Worm (Caenorhabditis elegans) whole organism, midembryonic: ENCODE data around the gene hecw-1.

Experiments used
- T22C8.4 ChIP-seq: fragments of 200-800 bp; sonication (Bioruptor generic); IDR thresholded peaks from 2 replicates; pipeline ENCODE4 v1.3.6; 2022; ENCODE audit warnings: missing genetic modification characterization, missing compliant biosample characterization
- cog-1 ChIP-seq: sonication (generic microtip); optimal IDR thresholded peaks from 2 replicates; lab custom pipeline; 2016; ENCODE audit warnings: missing genetic modification characterization, missing compliant biosample characterization
- flt-1 ChIP-seq: fragments of 200-800 bp; sonication (Bioruptor generic); IDR thresholded peaks from 2 replicates; pipeline ENCODE4 v1.3.6; 2022; ENCODE audit warnings: missing genetic modification characterization, missing compliant biosample characterization
- klf-2 ChIP-seq: fragments of 200-800 bp; sonication (Bioruptor generic); conservative IDR thresholded peaks from 2 replicates; pipeline ENCODE4 v1.3.6; 2022; ENCODE audit warnings: missing genetic modification reagents, missing genetic modification characterization, missing compliant biosample characterization
- med-1 ChIP-seq: sonication (generic microtip); optimal IDR thresholded peaks from 2 replicates; lab custom pipeline; 2017; ENCODE audit warnings: missing genetic modification characterization, mild to moderate bottlenecking, missing compliant biosample characterization, antibody characterized with exemption, missing genetic modification reagents; ENCODE audit not compliant: insufficient read depth
- ref-1 ChIP-seq: fragments of 200-800 bp; sonication (Bioruptor generic); conservative IDR thresholded peaks from 2 replicates; pipeline ENCODE4 v1.3.6; 2022; ENCODE audit warnings: missing genetic modification reagents, missing genetic modification characterization, missing compliant biosample characterization
- tab-1 ChIP-seq: fragments of 200-800 bp; sonication (Bioruptor generic); IDR thresholded peaks from 2 replicates; pipeline ENCODE4 v1.3.6; 2022; ENCODE audit warnings: missing genetic modification characterization, missing compliant biosample characterization
- ztf-23 ChIP-seq: fragments of 200-800 bp; sonication (Bioruptor generic); IDR thresholded peaks from 2 replicates; pipeline ENCODE4 v1.3.6; 2022; ENCODE audit warnings: missing genetic modification reagents, missing genetic modification characterization, missing compliant biosample characterization
- ztf-29 ChIP-seq: fragments of 200-800 bp; sonication (Bioruptor generic); IDR thresholded peaks from 2 replicates; pipeline ENCODE4 v1.3.6; 2022; ENCODE audit warnings: missing genetic modification reagents, missing genetic modification characterization, missing compliant biosample characterization

hecw-1 gene

ce11 chrIII:3418906-3419305, 29.1 kb upstream of the hecw-1 start:
- TF ChIP-seq ref-1 = no peak
- no peak for TF ChIP-seq T22C8.4 (GFP tag; lab: Robert Waterston, UW)
- no peak for TF ChIP-seq ztf-29 (GFP tag; lab: Robert Waterston, UW)
- no peak for TF ChIP-seq tab-1 (GFP tag; lab: Robert Waterston, UW)
- TF ChIP-seq flt-1 (GFP tag; lab: Robert Waterston, UW) = no peak
- TF ChIP-seq ztf-23 (GFP tag; lab: Robert Waterston, UW) = no peak
- no peak for TF ChIP-seq cog-1 (tag; lab: Kevin White, UChicago)
- no peak for TF ChIP-seq klf-2 (GFP tag; lab: Robert Waterston, UW)
- TF ChIP-seq med-1 (GFP tag; lab: Kevin White, UChicago) = no peak

DNA sequence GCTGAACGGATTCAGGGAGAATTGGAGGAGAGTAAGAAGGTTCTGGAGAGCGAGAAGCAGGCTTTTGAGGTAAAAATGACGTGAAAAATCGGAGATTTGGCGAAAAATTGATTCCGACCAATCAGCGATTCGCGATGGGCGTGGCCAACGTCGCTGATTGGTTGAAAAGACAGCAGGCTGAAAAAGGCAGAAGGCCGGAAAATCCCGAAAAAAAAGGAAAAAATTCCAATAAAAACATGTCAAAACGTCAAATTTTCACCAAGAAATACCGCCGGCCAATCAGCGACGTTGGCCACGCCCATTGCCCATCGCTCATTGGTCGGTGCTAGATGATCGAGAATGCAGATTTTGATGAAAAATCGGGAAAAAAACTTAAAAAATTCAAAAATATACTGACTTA, 27.7 kb upstream of the hecw-1 start:
- TF ChIP-seq ref-1 (no peak), T22C8.4 (GFP tag; lab: Robert Waterston, UW) (no peak)

ce11 chrIII:3414412-3414811, 24.6 kb upstream of the hecw-1 start:
- TF ChIP-seq ztf-29 (GFP tag; lab: Robert Waterston, UW) (no peak), cog-1 (tag; lab: Kevin White, UChicago) (no peak), med-1 (GFP tag; lab: Kevin White, UChicago) (no peak), ztf-23 (GFP tag; lab: Robert Waterston, UW) (no peak), ref-1 (no peak), klf-2 (GFP tag; lab: Robert Waterston, UW) (no peak), tab-1 (GFP tag; lab: Robert Waterston, UW) (no peak), T22C8.4 (GFP tag; lab: Robert Waterston, UW) (no peak), flt-1 (GFP tag; lab: Robert Waterston, UW) (no peak)

ce11 chrIII:3413437-3413836, 23.7 kb upstream of the hecw-1 start:
- TF ChIP-seq ztf-29 (GFP tag; lab: Robert Waterston, UW) (no peak), tab-1 (GFP tag; lab: Robert Waterston, UW) (no peak), med-1 (GFP tag; lab: Kevin White, UChicago) (no peak), klf-2 (GFP tag; lab: Robert Waterston, UW) (no peak), T22C8.4 (GFP tag; lab: Robert Waterston, UW) (no peak), ref-1 (no peak), cog-1 (tag; lab: Kevin White, UChicago) (no peak), ztf-23 (GFP tag; lab: Robert Waterston, UW) (no peak), flt-1 (GFP tag; lab: Robert Waterston, UW) (no peak)

ce11 chrIII:3405535-3405934, 15.8 kb upstream of the hecw-1 start, which contains the start of gene golg-4:
golg-4 (plus strand) TSS chrIII:3405568.
- TF ChIP-seq T22C8.4 (GFP tag; lab: Robert Waterston, UW) = peak; percentile 68; the same call in 1 of the 2 replicates
- no peak for TF ChIP-seq flt-1 (GFP tag; lab: Robert Waterston, UW)

ce11 chrIII:3404354-3404913, 14.7 kb upstream of the hecw-1 start, which contains the start of the genes npp-9 and F59A2.5:
npp-9 (minus strand) TSS chrIII:3404479.
F59A2.5 (plus strand) TSS chrIII:3404863.
- TF ChIP-seq ztf-29 (GFP tag; lab: Robert Waterston, UW) (no peak), ztf-23 (GFP tag; lab: Robert Waterston, UW) (no peak), med-1 (GFP tag; lab: Kevin White, UChicago) (no peak), klf-2 (GFP tag; lab: Robert Waterston, UW) (no peak), T22C8.4 (GFP tag; lab: Robert Waterston, UW) (no peak), flt-1 (GFP tag; lab: Robert Waterston, UW) (no peak), cog-1 (tag; lab: Kevin White, UChicago) (no peak), tab-1 (GFP tag; lab: Robert Waterston, UW) (no peak), ref-1 (no peak)

DNA sequence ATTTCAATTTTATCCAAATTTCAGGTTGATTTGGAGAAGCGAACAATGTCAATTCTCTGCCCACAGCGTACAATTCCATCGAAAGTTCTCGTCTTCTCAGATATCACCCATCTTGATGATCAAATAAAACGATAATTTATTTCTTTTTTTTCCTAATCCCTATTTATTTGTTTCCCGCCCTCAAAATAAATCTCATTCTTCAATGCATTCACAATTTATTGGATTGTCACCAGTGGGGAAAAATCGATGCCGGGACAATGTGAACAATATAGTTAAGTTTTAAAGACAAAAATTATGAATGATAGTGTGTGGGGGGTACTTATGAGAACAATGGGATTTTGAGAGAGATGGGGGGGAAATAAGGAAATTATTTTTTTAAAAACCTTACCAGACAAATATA, 10.7 kb upstream of the hecw-1 start:
- TF ChIP-seq T22C8.4 (GFP tag; lab: Robert Waterston, UW) (no peak), ztf-23 (GFP tag; lab: Robert Waterston, UW) (no peak), klf-2 (GFP tag; lab: Robert Waterston, UW) (no peak), med-1 (GFP tag; lab: Kevin White, UChicago) (no peak), tab-1 (GFP tag; lab: Robert Waterston, UW) (no peak), ztf-29 (GFP tag; lab: Robert Waterston, UW) (no peak), flt-1 (GFP tag; lab: Robert Waterston, UW) (no peak), ref-1 (no peak), cog-1 (tag; lab: Kevin White, UChicago) (no peak)

ce11 chrIII:3398485-3398884, 8.7 kb upstream of the hecw-1 start:
- TF ChIP-seq ztf-29 (GFP tag; lab: Robert Waterston, UW) = no peak
- 0 out of 2 replicates have a peak, but pooled peaks have one; percentile 31 for TF ChIP-seq T22C8.4 (GFP tag; lab: Robert Waterston, UW)

DNA sequence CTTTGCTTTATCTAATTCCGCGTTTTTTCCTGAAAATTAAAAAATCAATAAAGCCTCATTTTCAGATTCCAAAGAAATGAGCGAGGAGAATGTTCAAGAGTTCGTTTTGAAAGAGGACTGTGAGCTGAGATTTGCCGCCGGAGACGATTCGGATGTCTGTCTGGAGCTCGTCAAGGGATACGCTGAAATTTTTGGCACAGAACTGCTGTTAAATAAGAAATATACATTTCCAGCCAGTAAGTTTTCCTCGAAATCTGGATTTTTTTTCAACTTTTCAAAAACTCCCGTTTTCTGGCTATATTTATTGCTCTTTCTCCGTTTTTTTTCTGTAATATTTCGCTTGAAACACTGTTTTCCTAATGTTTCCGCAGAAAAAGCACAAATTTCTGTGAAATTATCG, 7.9 kb upstream of the hecw-1 start, which contains the start of gene clpf-1:
clpf-1 (plus strand) TSS at position 66 of the 400 bp plus-strand sequence.
- TF ChIP-seq ref-1 (no peak), ztf-23 (GFP tag; lab: Robert Waterston, UW) (no peak), med-1 (GFP tag; lab: Kevin White, UChicago) (no peak), T22C8.4 (GFP tag; lab: Robert Waterston, UW) (no peak), ztf-29 (GFP tag; lab: Robert Waterston, UW) (no peak), cog-1 (tag; lab: Kevin White, UChicago) (no peak)
